Worm (Caenorhabditis elegans): Measurements from ENCODE around the gene ceh-23.

The ceh-23 gene

ce11 chrIII:7838907-7839642, at the start of gene ceh-23:
Gene ceh-23, plus strand, starts transcription at chrIII:7839592.
- TF ChIP-seq W03F9.2 (tag; optimal IDR thresholded peaks at IDR 0.05) (no peak), dao-5 (tag; optimal IDR thresholded peaks at IDR 0.05) (no peak), him-1 (tag; optimal IDR thresholded peaks at IDR 0.05) (no peak)

DNA sequence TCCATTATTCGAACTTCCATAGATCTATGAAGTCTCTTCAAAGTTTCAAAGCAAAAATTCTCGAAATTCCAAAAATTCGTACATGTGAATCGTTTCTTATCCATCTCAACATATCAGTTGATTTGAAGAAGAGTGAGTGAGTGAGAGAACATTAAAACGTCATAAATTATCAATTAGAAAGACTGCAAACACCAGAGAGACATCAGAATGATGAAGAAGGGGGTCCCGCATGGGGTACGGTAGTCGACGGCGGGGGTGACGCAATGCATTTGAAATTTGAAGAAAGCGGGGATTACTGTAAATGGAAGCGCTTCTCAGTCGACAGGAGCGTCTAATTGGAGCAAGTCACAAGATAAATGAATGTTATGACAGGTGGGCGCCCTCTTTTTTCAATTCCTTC, 48.9 kb upstream of the ceh-23 start:
- no peak for TF ChIP-seq dao-5 (tag; optimal IDR thresholded peaks at IDR 0.05)
- TF ChIP-seq him-1 (tag; optimal IDR thresholded peaks at IDR 0.05): no peak
- TF ChIP-seq W03F9.2 (tag; optimal IDR thresholded peaks at IDR 0.05): no peak

- TF ChIP-seq him-1 (tag; optimal IDR thresholded peaks at IDR 0.05) (no peak), dao-5 (tag; optimal IDR thresholded peaks at IDR 0.05) (no peak), W03F9.2 (tag; optimal IDR thresholded peaks at IDR 0.05) (no peak)
These were observed 47.2 kb upstream of the ceh-23 start for ce11 chrIII:7792209-7792608.

ce11 chrIII:7792970-7793369, 46.4 kb upstream of the ceh-23 start:
- TF ChIP-seq dao-5 (tag; optimal IDR thresholded peaks at IDR 0.05): no peak
- no peak for TF ChIP-seq him-1 (tag; optimal IDR thresholded peaks at IDR 0.05)
- TF ChIP-seq W03F9.2 (tag; optimal IDR thresholded peaks at IDR 0.05): no peak

DNA sequence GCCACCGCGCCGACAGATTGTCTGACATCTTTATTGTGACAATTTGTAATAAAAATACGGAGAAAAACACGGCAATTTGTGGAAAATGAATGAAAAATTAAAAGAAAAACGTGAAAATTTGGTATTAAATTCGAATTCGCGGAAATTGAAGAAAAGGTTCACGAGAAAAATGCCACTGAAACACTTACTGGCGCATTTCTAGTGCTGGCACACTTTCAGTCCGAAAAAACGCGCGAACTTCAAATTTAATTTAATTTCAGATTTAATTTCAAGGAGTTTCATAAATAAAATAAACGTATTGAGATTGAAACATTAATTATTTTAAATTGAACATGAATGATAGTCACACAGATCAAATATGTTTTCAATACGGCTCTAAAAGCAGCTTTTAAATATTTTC, 44.1 kb upstream of the ceh-23 start, which contains the start of gene cyk-7:
Gene cyk-7 (minus strand): TSS at position 99 of the 400 bp plus-strand sequence.
- TF ChIP-seq W03F9.2 (tag; optimal IDR thresholded peaks at IDR 0.05): no peak
- no peak for TF ChIP-seq him-1 (tag; optimal IDR thresholded peaks at IDR 0.05)
- no peak for TF ChIP-seq dao-5 (tag; optimal IDR thresholded peaks at IDR 0.05)

- TF ChIP-seq W03F9.2 (tag; optimal IDR thresholded peaks at IDR 0.05): no peak
- TF ChIP-seq dao-5 (tag; optimal IDR thresholded peaks at IDR 0.05): no peak
- TF ChIP-seq him-1 (tag; optimal IDR thresholded peaks at IDR 0.05): no peak
These were observed 34.1 kb upstream of the ceh-23 start for ce11 chrIII:7805253-7805652.

DNA sequence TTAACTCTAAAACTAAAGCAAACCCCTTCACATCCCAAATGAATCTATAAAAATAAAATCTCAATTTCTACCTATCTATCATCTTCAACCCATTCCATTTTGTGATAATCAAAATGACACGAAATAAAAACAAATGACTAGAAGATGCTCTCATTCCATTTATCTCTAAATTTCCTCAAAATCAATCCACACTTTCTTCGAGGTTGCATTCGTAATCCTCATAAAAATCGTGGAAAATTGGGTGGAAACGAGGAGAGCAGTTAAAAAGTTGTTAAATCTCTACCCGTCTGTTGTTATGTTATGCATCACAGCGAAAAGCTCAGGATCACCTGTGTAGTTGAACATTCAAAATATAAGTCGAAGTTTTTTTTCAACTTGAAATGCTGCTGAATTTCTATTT, 32.4 kb upstream of the ceh-23 start:
- TF ChIP-seq dao-5 (tag; optimal IDR thresholded peaks at IDR 0.05): no peak
- no peak for TF ChIP-seq W03F9.2 (tag; optimal IDR thresholded peaks at IDR 0.05)
- TF ChIP-seq him-1 (tag; optimal IDR thresholded peaks at IDR 0.05): no peak

DNA sequence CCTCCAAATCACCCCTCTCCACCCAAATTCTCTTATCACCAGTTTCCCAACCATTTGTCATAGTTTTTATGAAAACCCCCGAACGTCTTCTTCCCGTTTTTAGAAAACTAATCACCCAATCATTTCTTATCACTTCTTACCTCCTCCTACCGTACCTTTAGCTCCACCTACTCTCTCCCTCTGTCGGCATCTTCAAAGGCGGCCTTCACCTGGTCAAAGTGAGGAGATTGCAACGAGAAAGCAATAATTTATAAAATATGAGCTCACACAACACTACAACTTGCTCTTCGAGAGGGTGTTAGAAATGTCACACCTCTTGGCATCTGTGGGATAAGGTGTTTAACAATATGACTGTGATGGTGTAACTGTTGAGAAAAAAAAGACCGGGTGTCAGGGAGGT, 30.4 kb upstream of the ceh-23 start:
- TF ChIP-seq dao-5 (tag; optimal IDR thresholded peaks at IDR 0.05) (no peak), him-1 (tag; optimal IDR thresholded peaks at IDR 0.05) (no peak), W03F9.2 (tag; optimal IDR thresholded peaks at IDR 0.05) (no peak)

DNA sequence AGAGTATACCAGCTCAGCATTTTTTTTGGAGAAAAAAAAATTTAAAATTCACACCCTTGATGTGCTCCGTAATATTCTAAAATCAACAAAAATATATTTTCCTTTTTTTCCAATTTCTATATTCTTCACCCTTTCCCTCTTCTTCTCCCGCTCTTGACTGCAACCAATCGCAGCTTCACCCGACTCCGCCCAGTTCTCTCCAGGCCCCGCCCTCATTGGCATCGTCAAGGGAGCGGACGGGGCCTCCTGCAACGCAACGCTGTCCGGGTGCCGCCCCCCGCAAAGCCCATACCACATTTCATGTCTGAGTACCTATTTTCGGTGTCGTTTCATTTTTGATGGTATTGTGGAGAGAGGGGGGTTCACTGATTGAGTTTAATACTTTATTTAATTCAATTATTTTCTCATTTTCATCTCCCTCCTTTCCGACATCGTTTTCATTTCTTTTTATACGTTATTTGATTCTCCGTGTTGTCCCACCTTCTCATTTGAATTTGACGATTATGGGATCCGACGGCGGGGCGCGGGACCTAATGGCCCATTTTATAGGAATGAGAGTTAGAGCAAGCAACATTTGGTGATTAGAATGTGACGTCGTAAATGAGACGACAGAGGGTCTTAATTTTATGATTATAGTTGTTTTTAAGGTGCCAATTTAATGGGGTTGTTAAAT, 27.0 kb upstream of the ceh-23 start:
- TF ChIP-seq him-1 (tag; optimal IDR thresholded peaks at IDR 0.05) (no peak), W03F9.2 (tag; optimal IDR thresholded peaks at IDR 0.05) (no peak)

DNA sequence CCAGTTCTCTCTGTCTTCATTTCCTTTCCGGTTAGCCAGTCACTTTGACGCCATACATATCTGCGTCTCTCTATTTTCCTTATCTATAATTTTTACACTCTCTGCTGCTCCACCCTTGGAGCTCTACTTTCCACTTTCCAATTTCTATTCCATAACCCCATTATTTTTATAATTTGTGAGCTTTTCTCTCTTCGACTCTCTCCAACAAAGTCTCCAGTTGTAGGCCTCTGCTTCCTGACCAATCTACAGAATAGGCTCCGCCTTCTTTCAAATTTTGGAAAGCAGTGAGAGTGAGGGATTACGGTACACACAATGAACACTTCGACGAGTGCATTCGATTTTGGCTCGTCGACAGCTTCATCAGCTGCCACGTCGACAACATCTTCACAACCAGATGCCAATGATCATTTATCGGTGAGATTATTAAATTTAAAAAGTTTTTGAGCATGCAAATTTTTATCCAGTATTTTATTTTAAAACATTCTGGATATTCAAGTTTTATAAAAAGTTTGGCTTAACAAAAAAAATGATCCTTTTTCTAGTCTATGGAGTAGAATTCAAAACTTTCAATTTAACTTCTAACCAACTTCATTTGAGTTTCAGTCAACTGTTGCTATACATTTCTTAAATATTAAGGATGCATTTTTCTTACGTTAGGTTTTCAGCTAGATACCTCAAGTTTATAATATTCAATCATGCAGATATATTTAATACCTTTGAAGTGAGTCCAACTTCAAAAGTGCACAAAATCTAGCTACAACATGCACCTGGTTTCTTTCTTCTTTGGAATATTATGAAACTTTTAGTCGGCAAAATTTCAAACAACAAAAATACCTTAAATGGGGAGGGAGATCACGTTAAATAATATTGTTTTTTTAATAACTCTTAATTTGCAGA, 25.0 kb upstream of the ceh-23 start, which contains the start of gene egl-5:
Gene egl-5 (plus strand): TSS at position 216 of the 897 bp plus-strand sequence.
- no peak for TF ChIP-seq W03F9.2 (tag; optimal IDR thresholded peaks at IDR 0.05)
- no peak for TF ChIP-seq dao-5 (tag; optimal IDR thresholded peaks at IDR 0.05)
- TF ChIP-seq him-1 (tag; optimal IDR thresholded peaks at IDR 0.05): no peak

DNA sequence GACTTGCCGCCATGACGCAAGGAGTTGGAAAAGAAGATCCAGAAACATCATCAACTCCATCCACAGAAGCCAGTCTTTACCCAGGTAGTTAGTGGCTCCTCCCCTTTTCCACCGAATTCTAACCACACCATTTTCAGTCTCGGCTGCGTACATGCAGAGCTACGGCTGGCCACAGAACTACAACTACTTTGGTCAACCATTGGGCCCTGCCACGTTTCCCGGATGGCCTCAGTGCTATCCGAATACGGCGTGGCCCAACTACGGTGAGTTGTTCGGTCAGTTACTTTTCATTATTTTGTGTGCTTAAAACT, 24.4 kb upstream of the ceh-23 start:
- no peak for TF ChIP-seq W03F9.2 (tag; optimal IDR thresholded peaks at IDR 0.05)
- no peak for TF ChIP-seq him-1 (tag; optimal IDR thresholded peaks at IDR 0.05)
- TF ChIP-seq dao-5 (tag; optimal IDR thresholded peaks at IDR 0.05): no peak

DNA sequence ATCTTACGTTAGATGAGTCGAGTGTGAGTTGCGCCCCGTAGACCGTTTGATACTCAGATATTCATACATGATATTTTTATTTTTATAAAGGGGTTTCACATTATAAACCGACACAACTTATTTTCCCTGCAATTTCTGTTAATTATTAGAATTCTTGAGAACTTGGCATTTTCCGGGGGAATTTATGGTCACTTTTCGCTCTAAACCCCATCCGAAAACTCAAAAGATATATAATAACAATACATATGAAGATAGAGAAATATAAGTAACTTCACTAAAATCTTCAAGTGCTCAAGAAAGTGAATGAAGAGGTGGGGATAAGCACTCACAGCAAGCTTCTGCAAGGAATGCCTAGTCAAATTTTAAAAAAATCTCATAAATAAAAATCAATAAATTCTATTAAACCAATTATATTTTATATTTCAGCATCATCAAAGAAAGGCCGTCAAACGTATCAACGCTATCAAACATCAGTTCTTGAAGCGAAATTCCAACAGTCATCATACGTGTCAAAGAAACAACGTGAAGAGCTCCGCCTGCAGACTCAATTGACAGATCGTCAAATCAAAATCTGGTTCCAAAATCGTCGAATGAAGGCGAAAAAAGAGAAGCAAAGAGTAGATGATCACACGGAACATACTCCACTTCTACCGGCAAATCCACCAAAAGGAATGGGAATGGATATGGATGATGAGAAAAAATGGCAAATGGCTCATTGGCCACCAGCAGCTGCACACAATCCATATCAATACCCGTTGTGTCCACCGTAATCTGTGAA, 23.6 kb upstream of the ceh-23 start:
- TF ChIP-seq dao-5 (tag; optimal IDR thresholded peaks at IDR 0.05) (no peak), him-1 (tag; optimal IDR thresholded peaks at IDR 0.05) (no peak), W03F9.2 (tag; optimal IDR thresholded peaks at IDR 0.05) (no peak)

ce11 chrIII:7816463-7816862, 22.9 kb upstream of the ceh-23 start:
- TF ChIP-seq dao-5 (tag; optimal IDR thresholded peaks at IDR 0.05) (no peak), W03F9.2 (tag; optimal IDR thresholded peaks at IDR 0.05) (no peak), him-1 (tag; optimal IDR thresholded peaks at IDR 0.05) (no peak)
